Worm (Caenorhabditis elegans): ENCODE measurements around the gene irld-1.

irld-1 gene

DNA sequence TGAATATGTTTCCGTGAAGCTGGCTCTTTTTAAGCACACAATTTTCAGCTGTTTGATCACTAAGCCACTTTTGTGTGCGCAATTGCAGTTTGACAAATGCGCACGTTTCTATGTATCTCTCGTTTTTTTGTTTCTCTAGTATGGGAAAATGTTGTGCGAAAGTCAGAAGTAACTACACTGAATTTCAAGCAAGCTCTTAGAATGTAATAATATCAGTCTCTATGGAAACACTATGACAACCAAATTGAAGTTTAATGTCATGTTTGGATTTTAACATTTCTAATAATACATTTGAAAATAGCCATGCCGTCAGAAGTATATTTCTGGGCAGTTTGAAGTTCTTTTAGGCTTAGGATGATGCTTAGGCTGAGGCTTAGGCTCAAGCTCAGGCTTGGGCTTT lies 16.7 kb upstream of the irld-1 start, which contains the start of gene ZC132.9:
Gene ZC132.9, minus strand, starts transcription at position 101 of the 400 bp plus-strand sequence.
- TF ChIP-seq med-1 (GFP tag; optimal IDR thresholded peaks at IDR 0.05; ENCODE audit: insufficient read depth): no peak
- TF ChIP-seq ztf-23 (GFP tag; IDR thresholded peaks at IDR 0.05): no peak
- TF ChIP-seq tab-1 (GFP tag; IDR thresholded peaks at IDR 0.05): no peak
- no peak for TF ChIP-seq T22C8.4 (GFP tag; IDR thresholded peaks at IDR 0.05)
- no peak for TF ChIP-seq klf-2 (GFP tag; conservative IDR thresholded peaks at IDR 0.05)
- TF ChIP-seq cog-1 (tag; optimal IDR thresholded peaks at IDR 0.05): no peak
- no peak for TF ChIP-seq ztf-29 (GFP tag; IDR thresholded peaks at IDR 0.05)
- no peak for TF ChIP-seq ref-1 (GFP tag; conservative IDR thresholded peaks at IDR 0.05)
- no peak for TF ChIP-seq flt-1 (GFP tag; IDR thresholded peaks at IDR 0.05)

DNA sequence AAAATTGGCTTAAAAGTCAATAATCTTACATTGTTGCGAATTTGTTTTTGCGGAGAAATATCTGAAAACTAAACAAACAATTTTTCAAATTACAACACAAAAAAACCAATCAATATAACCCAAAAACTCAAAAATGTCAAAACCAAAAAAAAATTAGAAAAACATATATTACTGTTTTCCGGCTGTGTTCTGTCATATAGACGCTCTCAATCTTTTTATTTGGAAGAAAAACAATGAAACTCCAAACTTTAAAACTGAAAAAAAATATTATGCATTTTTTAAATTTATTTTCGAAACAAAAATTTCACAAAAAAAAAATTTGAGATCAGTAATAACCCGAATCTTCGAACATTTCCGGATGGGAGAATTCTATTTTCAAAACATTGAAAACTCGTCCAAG lies 13.9 kb upstream of the irld-1 start, which contains the start of gene R02D1.2:
Gene R02D1.2, minus strand, starts transcription at position 101 of the 400 bp plus-strand sequence.
- TF ChIP-seq ref-1 (GFP tag; conservative IDR thresholded peaks at IDR 0.05): no peak

DNA sequence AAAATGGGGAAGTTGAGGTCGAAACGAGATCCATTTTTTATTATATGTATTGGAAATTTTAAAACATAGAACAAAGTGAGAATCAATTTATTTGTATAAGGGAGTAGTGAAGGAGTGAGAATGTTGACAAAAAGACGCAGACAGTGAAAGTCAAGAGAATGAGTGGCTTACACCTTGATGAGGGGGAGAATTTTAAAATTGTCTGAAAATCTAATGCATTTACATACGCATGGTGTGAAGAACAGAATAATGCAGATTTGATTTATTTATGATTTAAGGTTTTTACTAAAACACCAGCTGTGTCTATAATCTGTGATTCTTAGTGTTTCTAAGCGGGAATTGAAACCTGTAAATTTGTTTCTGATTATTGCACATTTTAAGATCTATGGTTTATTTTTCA lies 11.1 kb upstream of the irld-1 start, which contains the start of gene nhr-125:
Gene nhr-125, minus strand, starts transcription at position 101 of the 400 bp plus-strand sequence.
- no peak for TF ChIP-seq tab-1 (GFP tag; IDR thresholded peaks at IDR 0.05)
- TF ChIP-seq ztf-23 (GFP tag; IDR thresholded peaks at IDR 0.05): no peak
- TF ChIP-seq med-1 (GFP tag; optimal IDR thresholded peaks at IDR 0.05; ENCODE audit: insufficient read depth): no peak
- TF ChIP-seq klf-2 (GFP tag; conservative IDR thresholded peaks at IDR 0.05): no peak

ce11 chrV:4326841-4327240 lies 9.7 kb upstream of the irld-1 start, which contains the start of gene D2063.1:
D2063.1 (plus strand) TSS chrV:4327121.
- TF ChIP-seq T22C8.4 (GFP tag; IDR thresholded peaks at IDR 0.05): no peak
- TF ChIP-seq cog-1 (tag; optimal IDR thresholded peaks at IDR 0.05): no peak
- TF ChIP-seq med-1 (GFP tag; optimal IDR thresholded peaks at IDR 0.05; ENCODE audit: insufficient read depth): no peak
- TF ChIP-seq ztf-29 (GFP tag; IDR thresholded peaks at IDR 0.05): no peak
- no peak for TF ChIP-seq tab-1 (GFP tag; IDR thresholded peaks at IDR 0.05)
- TF ChIP-seq ref-1 (GFP tag; conservative IDR thresholded peaks at IDR 0.05): no peak
- no peak for TF ChIP-seq ztf-23 (GFP tag; IDR thresholded peaks at IDR 0.05)
- no peak for TF ChIP-seq flt-1 (GFP tag; IDR thresholded peaks at IDR 0.05)
- TF ChIP-seq klf-2 (GFP tag; conservative IDR thresholded peaks at IDR 0.05): no peak

DNA sequence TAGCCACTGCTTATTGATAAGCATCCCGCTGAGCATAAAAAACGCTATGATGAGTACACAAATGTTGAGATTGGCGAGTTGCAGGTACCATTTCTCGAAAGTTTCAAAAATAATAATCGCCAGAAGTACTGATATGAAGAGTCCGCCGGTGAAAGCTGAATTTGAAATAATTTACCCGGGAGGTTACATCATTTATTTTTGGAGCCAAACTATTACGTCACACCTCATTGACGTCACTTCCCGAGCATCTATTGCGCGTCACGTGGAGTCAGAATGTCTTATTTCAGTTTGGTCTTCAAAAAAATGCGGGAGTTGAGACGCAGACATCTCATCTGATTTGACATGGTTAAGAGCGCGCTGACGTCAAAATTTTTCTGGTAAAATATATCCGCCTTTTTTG lies 5.7 kb upstream of the irld-1 start:
- TF ChIP-seq tab-1 (GFP tag; IDR thresholded peaks at IDR 0.05) (no peak), ztf-23 (GFP tag; IDR thresholded peaks at IDR 0.05) (no peak), med-1 (GFP tag; optimal IDR thresholded peaks at IDR 0.05; ENCODE audit: insufficient read depth) (no peak), klf-2 (GFP tag; conservative IDR thresholded peaks at IDR 0.05) (no peak), T22C8.4 (GFP tag; IDR thresholded peaks at IDR 0.05) (no peak), ref-1 (GFP tag; conservative IDR thresholded peaks at IDR 0.05) (no peak), ztf-29 (GFP tag; IDR thresholded peaks at IDR 0.05) (no peak)

- TF ChIP-seq tab-1 (GFP tag; IDR thresholded peaks at IDR 0.05) (no peak), ztf-29 (GFP tag; IDR thresholded peaks at IDR 0.05) (no peak), med-1 (GFP tag; optimal IDR thresholded peaks at IDR 0.05; ENCODE audit: insufficient read depth) (no peak), flt-1 (GFP tag; IDR thresholded peaks at IDR 0.05) (no peak), ztf-23 (GFP tag; IDR thresholded peaks at IDR 0.05) (no peak), T22C8.4 (GFP tag; IDR thresholded peaks at IDR 0.05) (no peak), klf-2 (GFP tag; conservative IDR thresholded peaks at IDR 0.05) (no peak), cog-1 (tag; optimal IDR thresholded peaks at IDR 0.05) (no peak), ref-1 (GFP tag; conservative IDR thresholded peaks at IDR 0.05) (no peak)
Observed at ce11 chrV:4332450-4332849, 4.1 kb upstream of the irld-1 start, which contains the start of gene oac-12. oac-12 (minus strand) TSS chrV:4332550.

- peak; percentile 61; the same call in 1 of the 2 replicates for TF ChIP-seq flt-1 (GFP tag; IDR thresholded peaks at IDR 0.05)
Observed at ce11 chrV:4333518-4333917, 3.0 kb upstream of the irld-1 start.

DNA sequence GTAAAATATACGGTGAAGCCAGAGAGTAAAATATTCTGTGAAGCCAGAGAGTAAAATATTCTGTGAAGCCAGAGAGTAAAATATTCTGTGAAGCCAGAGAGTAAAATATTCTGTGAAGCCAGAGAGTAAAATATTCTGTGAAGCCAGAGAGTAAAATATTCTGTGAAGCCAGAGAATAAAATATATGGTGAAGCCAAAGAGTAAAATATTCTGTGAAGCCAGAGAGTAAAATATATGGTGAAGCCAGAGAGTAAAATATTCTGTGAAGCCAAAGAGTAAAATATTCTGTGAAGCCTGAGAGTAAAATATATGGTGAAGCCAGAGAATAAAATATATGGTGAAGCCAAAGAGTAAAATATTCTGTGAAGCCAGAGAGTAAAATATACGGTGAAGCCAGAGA lies 838 bp upstream of the irld-1 start:
- TF ChIP-seq flt-1 (GFP tag; IDR thresholded peaks at IDR 0.05) (0 out of 2 replicates have a peak, but pooled peaks have one; percentile 42), T22C8.4 (GFP tag; IDR thresholded peaks at IDR 0.05) (0 out of 2 replicates have a peak, but pooled peaks have one; percentile 18)

ce11 chrV:4339479-4339878 lies 2.9 kb downstream of the irld-1 start:
- TF ChIP-seq flt-1 (GFP tag; IDR thresholded peaks at IDR 0.05) (no peak), klf-2 (GFP tag; conservative IDR thresholded peaks at IDR 0.05) (no peak), med-1 (GFP tag; optimal IDR thresholded peaks at IDR 0.05; ENCODE audit: insufficient read depth) (no peak), tab-1 (GFP tag; IDR thresholded peaks at IDR 0.05) (no peak), cog-1 (tag; optimal IDR thresholded peaks at IDR 0.05) (no peak), ref-1 (GFP tag; conservative IDR thresholded peaks at IDR 0.05) (no peak), ztf-29 (GFP tag; IDR thresholded peaks at IDR 0.05) (no peak), ztf-23 (GFP tag; IDR thresholded peaks at IDR 0.05) (no peak), T22C8.4 (GFP tag; IDR thresholded peaks at IDR 0.05) (no peak)

ce11 chrV:4341208-4341607 lies 4.6 kb downstream of the irld-1 start, which contains the start of gene glrx-3:
glrx-3 (minus strand) TSS chrV:4341308.
- TF ChIP-seq ztf-29 (GFP tag; IDR thresholded peaks at IDR 0.05) (no peak), klf-2 (GFP tag; conservative IDR thresholded peaks at IDR 0.05) (no peak), T22C8.4 (GFP tag; IDR thresholded peaks at IDR 0.05) (no peak), ztf-23 (GFP tag; IDR thresholded peaks at IDR 0.05) (no peak), flt-1 (GFP tag; IDR thresholded peaks at IDR 0.05) (no peak), tab-1 (GFP tag; IDR thresholded peaks at IDR 0.05) (no peak), ref-1 (GFP tag; conservative IDR thresholded peaks at IDR 0.05) (no peak), cog-1 (tag; optimal IDR thresholded peaks at IDR 0.05) (no peak), med-1 (GFP tag; optimal IDR thresholded peaks at IDR 0.05; ENCODE audit: insufficient read depth) (no peak)

ce11 chrV:4341736-4342135 lies 5.2 kb downstream of the irld-1 start:
- TF ChIP-seq med-1 (GFP tag; optimal IDR thresholded peaks at IDR 0.05; ENCODE audit: insufficient read depth) (no peak), klf-2 (GFP tag; conservative IDR thresholded peaks at IDR 0.05) (no peak), cog-1 (tag; optimal IDR thresholded peaks at IDR 0.05) (no peak), ref-1 (GFP tag; conservative IDR thresholded peaks at IDR 0.05) (no peak), flt-1 (GFP tag; IDR thresholded peaks at IDR 0.05) (no peak), T22C8.4 (GFP tag; IDR thresholded peaks at IDR 0.05) (no peak)

All from whole organism, midembryonic.